Worm (Caenorhabditis elegans) whole organism, L3 larva: ENCODE measurements around the gene snr-4.

ENCODE experiments used
- ZK546.5 ChIP-seq: sonication (generic microtip); optimal IDR thresholded peaks from 2 replicates; lab custom pipeline; 2017; ENCODE audit warnings: missing biosample characterization, missing genetic modification characterization
- ceh-28 ChIP-seq: fragments of 150-350 bp; optimal IDR thresholded peaks from 2 replicates; lab custom pipeline; 2014; ENCODE audit warnings: missing biosample characterization, missing genetic modification reagents, missing genetic modification characterization
- ceh-82 ChIP-seq: fragments of 150-350 bp; optimal IDR thresholded peaks from 2 replicates; lab custom pipeline; 2014; ENCODE audit warnings: missing biosample characterization, missing genetic modification characterization
- daf-12 ChIP-seq: fragments of 150-350 bp; optimal IDR thresholded peaks from 2 replicates; lab custom pipeline; 2014; ENCODE audit warnings: missing biosample characterization, missing genetic modification reagents, missing genetic modification characterization
- elt-2 ChIP-seq: sonication (generic microtip); optimal IDR thresholded peaks from 2 replicates; lab custom pipeline; 2016; ENCODE audit warnings: missing genetic modification reagents, mild to moderate bottlenecking, missing genetic modification characterization, missing compliant biosample characterization
- fkh-10 ChIP-seq: sonication (generic microtip); optimal IDR thresholded peaks from 2 replicates; lab custom pipeline; 2017; ENCODE audit warnings: missing biosample characterization, missing genetic modification reagents, missing genetic modification characterization
- fkh-2 ChIP-seq: fragments of 150-350 bp; optimal IDR thresholded peaks from 2 replicates; lab custom pipeline; 2014; ENCODE audit warnings: missing biosample characterization, missing genetic modification reagents, missing genetic modification characterization
- hmg-11 ChIP-seq: sonication (generic microtip); optimal IDR thresholded peaks from 2 replicates; lab custom pipeline; 2016; ENCODE audit warnings: missing genetic modification characterization, missing compliant biosample characterization
- lin-15B ChIP-seq: fragments of 150-350 bp; optimal IDR thresholded peaks from 2 replicates; lab custom pipeline; 2014; ENCODE audit warnings: missing biosample characterization, missing genetic modification characterization
- lin-39 ChIP-seq: fragments of 150-350 bp; optimal IDR thresholded peaks from 2 replicates; lab custom pipeline; 2018; ENCODE audit warnings: missing biosample characterization, missing genetic modification reagents, missing genetic modification characterization
- lsy-12 ChIP-seq: sonication (generic microtip); optimal IDR thresholded peaks from 2 replicates; lab custom pipeline; 2016; ENCODE audit warnings: mild to moderate bottlenecking, missing genetic modification characterization, missing compliant biosample characterization
- mml-1 ChIP-seq: fragments of 150-350 bp; sonication (generic microtip); optimal IDR thresholded peaks from 3 replicates; lab custom pipeline; 2014; ENCODE audit warnings: missing biosample characterization, missing genetic modification characterization
- nfya-1 ChIP-seq: sonication (generic microtip); optimal IDR thresholded peaks from 2 replicates; lab custom pipeline; 2017; ENCODE audit warnings: missing genetic modification characterization, mild to moderate bottlenecking, missing compliant biosample characterization, antibody characterized with exemption, moderate library complexity; ENCODE audit not compliant: insufficient read depth
- nhr-23 ChIP-seq: fragments of 150-350 bp; optimal IDR thresholded peaks from 2 replicates; lab custom pipeline; 2014; ENCODE audit warnings: missing biosample characterization, missing genetic modification reagents, missing genetic modification characterization
- nhr-237 ChIP-seq: fragments of 150-350 bp; optimal IDR thresholded peaks from 2 replicates; lab custom pipeline; 2014; ENCODE audit warnings: missing biosample characterization, missing genetic modification characterization
- nhr-25 ChIP-seq: sonication (generic microtip); optimal IDR thresholded peaks from 2 replicates; lab custom pipeline; 2017; ENCODE audit warnings: missing biosample characterization, missing genetic modification characterization
- nhr-28 ChIP-seq: fragments of 150-350 bp; optimal IDR thresholded peaks from 2 replicates; lab custom pipeline; 2014; ENCODE audit warnings: missing biosample characterization, missing genetic modification characterization
- nhr-76 ChIP-seq: fragments of 150-350 bp; sonication (generic microtip); optimal IDR thresholded peaks from 5 replicates; lab custom pipeline; 2014; ENCODE audit warnings: missing biosample characterization, missing genetic modification characterization
- pha-4 ChIP-seq: fragments of 150-350 bp; optimal IDR thresholded peaks from 2 replicates; lab custom pipeline; 2014; ENCODE audit warnings: missing biosample characterization, missing genetic modification reagents, missing genetic modification characterization
- pqm-1 ChIP-seq: fragments of 150-350 bp; optimal IDR thresholded peaks from 2 replicates; lab custom pipeline; 2017; ENCODE audit warnings: missing biosample characterization, missing genetic modification characterization, inconsistent platforms
- skn-1 ChIP-seq: fragments of 150-350 bp; optimal IDR thresholded peaks from 2 replicates; lab custom pipeline; 2014; ENCODE audit warnings: missing biosample characterization, missing genetic modification characterization
- ztf-4 ChIP-seq: fragments of 150-350 bp; optimal IDR thresholded peaks from 2 replicates; lab custom pipeline; 2014; ENCODE audit warnings: missing biosample characterization, missing genetic modification characterization

snr-4 gene

DNA sequence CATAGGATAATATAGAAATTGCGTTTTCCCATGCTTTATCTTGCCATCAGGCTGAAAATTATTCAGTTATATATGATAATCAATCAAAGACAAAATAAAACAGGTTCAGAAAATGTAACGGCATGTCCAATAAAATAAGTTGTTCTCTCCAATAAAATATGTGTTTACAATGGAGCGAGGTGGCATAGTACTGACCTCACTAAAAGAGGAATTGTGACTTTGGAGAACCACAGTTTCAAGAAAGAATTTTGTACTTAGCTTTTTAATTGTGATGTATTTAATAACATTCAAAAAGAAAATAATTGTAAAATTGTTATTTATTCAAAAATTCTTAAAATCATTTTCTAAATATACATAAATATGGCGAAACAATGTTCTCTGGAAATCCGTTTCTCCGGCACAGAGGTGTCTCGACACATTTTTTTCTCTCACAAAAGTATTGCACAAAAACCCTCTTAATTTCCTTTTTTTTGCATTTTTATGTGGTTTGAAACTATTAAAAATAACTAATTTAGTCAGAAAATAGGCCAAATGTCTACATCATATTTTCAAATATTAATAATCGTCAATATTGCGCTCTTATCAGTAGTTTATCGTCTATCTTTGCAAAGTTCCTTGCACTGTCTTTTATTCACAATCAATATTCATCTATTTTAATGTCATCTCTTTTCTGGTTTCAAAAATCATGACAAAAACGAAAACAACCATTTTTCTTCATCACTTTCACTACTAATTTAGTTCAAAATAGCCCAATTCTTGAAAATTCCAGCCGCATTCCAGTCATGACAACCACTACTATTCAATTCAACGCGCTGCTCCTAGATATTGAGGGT is 46.1 kb downstream of the snr-4 start, which contains the start of the genes aman-2 and F58H1.3:
TSS of gene aman-2 (minus strand) at position 51 of the 833 bp plus-strand sequence.
TSS of gene F58H1.3 (plus strand) at position 783 of the 833 bp plus-strand sequence.
- TF ChIP-seq pha-4 (tag; lab: Kevin White, UChicago) (peak; percentile 71), nhr-23 (tag; lab: Kevin White, UChicago) (no peak), lin-15B (tag; lab: Kevin White, UChicago) (peak; percentile 55), hmg-11 (peak; percentile 36), mml-1 (no peak), fkh-2 (tag; lab: Kevin White, UChicago) (no peak), elt-2 (tag; lab: Kevin White, UChicago) (peak; percentile 21), nhr-28 (no peak), lsy-12 (tag; lab: Kevin White, UChicago) (no peak), nfya-1 (tag; lab: Kevin White, UChicago) (peak; percentile 57)

DNA sequence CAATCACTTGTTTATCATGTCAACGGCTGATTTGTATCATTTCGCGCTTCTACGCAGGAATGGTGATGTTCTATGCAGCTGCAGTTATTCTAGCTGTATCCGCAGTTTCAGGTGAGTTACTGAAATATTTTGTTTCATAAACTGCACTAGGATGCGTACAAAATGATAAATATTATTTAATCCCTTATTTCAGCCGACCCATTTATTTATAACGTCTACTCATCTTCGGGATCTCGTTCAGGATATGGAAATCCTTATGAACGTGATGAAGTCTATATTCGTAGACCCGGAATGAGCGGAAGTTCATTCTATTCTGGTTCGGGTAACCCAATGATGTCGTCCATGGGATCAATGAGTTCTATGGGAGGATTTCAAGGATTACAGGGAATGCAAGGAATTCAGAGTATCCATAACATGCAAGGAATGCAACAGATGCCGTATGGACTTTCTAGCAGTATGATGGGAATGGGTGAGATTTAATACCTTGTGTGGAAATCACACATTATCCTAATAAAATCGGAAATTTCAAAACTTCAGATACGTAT is 50.4 kb downstream of the snr-4 start, which contains the start of gene F58H1.2:
TSS of gene F58H1.2 (plus strand) at position 51 of the 545 bp plus-strand sequence.
- TF ChIP-seq skn-1 (tag; lab: Kevin White, UChicago) (no peak), elt-2 (tag; lab: Kevin White, UChicago) (no peak), pqm-1 (tag; lab: Kevin White, UChicago) (no peak), ZK546.5 (no peak), nhr-76 (tag; lab: Kevin White, UChicago) (no peak), daf-12 (tag; lab: Kevin White, UChicago) (no peak), ztf-4 (tag; lab: Kevin White, UChicago) (no peak), nhr-237 (no peak), ceh-82 (no peak), lin-39 (tag; lab: Kevin White, UChicago) (no peak), nhr-25 (tag; lab: Kevin White, UChicago) (no peak), fkh-10 (GFP tag; lab: Kevin White, UChicago) (no peak), ceh-28 (tag; lab: Kevin White, UChicago) (no peak)
